Worm (Caenorhabditis elegans): ENCODE results near the gene istr-1.

DNA sequence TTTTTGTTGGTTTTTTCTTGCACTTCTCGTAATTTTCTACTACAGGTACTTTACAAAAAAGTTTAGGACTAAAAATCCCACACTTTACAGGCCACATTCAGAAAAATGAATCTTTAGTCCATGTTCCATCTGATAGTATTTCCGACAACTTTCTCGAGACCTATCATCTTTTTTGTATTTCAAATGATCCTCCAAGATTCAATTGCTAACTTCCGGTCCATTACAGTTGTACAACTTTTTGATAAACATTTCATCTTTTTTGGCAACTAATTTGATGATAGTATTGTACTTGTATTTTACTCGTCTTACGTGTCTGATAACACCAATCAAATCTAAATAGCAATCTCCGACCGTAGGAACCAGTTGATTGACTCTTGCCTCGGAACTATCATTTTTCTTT, 30.3 kb upstream of the istr-1 start:
- TF ChIP-seq sea-2 (GFP tag; optimal IDR thresholded peaks at IDR 0.05) (no peak), daf-12 (tag; optimal IDR thresholded peaks at IDR 0.05) (no peak)
